Fruit fly (Drosophila melanogaster): ENCODE measurements around the gene CG12231.
A peak's percentile ranks its signal among the peaks of the same experiment; 100 is the strongest.

CG12231 gene

DNA sequence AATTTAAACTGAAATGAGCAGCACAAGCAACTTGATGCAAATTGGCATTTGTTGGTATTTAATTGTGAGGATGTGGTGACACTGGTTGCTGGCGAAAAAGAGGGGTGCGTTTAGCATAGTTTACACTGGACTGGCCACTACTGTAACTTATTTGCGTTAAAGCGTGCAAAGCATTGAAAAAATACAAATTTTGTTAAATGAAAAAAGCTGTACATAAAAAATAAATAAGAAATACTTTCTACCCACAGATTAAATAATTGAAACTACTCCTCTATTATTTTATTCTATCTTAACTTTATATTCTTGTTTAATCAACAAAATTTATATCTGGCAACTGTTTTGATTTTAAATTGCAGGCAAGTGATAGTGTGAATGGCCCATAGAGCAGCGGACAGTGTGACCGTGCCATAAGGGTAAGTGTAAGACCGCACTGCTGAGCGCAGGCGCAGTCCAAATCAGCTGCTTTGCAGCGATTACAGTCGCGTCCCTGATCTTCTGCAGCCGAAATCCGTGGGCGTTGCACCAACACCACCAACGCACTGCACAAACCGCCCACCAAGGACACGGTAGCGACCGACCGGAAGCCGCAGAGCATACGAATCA is 34.3 kb upstream of the CG12231 start, which contains the start of the genes Grip84 and car (continued):
- TF ChIP-seq Rx (GFP tag; IDR thresholded peaks at IDR 0.05) (no peak), CG7963 (GFP tag; IDR thresholded peaks at IDR 0.05; ENCODE audit: partially characterized antibody) (no peak), odd (GFP tag; optimal IDR thresholded peaks at IDR 0.05) (no peak), crol (GFP tag; IDR thresholded peaks at IDR 0.05) (no peak), PHDP (tag; optimal IDR thresholded peaks at IDR 0.05) (no peak), Optix (GFP tag; IDR thresholded peaks at IDR 0.05) (no peak), eyg (GFP tag; optimal IDR thresholded peaks at IDR 0.05) (no peak), MBD-R2 (GFP tag; IDR thresholded peaks at IDR 0.05) (peak; percentile 93), CG9609 (GFP tag; optimal IDR thresholded peaks at IDR 0.05) (peak; percentile 46), CG9876 (GFP tag; optimal IDR thresholded peaks at IDR 0.05) (no peak), schlank (tag; optimal IDR thresholded peaks at IDR 0.05) (no peak), MTF-1 (GFP tag; optimal IDR thresholded peaks at IDR 0.05; ENCODE audit: borderline replicate concordance) (no peak), CG6791 (GFP tag; IDR thresholded peaks at IDR 0.05; ENCODE audit: partially characterized antibody) (no peak), Awh (GFP tag; IDR thresholded peaks at IDR 0.05) (no peak), CG13894 (tag; optimal IDR thresholded peaks at IDR 0.05) (no peak), kni (GFP tag; optimal IDR thresholded peaks at IDR 0.05) (no peak), CG10654 (GFP tag; optimal IDR thresholded peaks at IDR 0.05) (peak; percentile 26), CG9817 (tag; optimal IDR thresholded peaks at IDR 0.05) (peak; percentile 84), CG2116 (GFP tag; optimal IDR thresholded peaks at IDR 0.05) (peak; percentile 52), CG11723 (GFP tag; optimal IDR thresholded peaks at IDR 0.05) (no peak), CG17361 (GFP tag; IDR thresholded peaks at IDR 0.05) (peak; percentile 86), run (tag; optimal IDR thresholded peaks at IDR 0.05) (peak; percentile 15), btn (GFP tag; optimal IDR thresholded peaks at IDR 0.05) (no peak), wek (GFP tag; optimal IDR thresholded peaks at IDR 0.05) (no peak), sens-2 (GFP tag; IDR thresholded peaks at IDR 0.05) (no peak), CG8359 (GFP tag; optimal IDR thresholded peaks at IDR 0.05; ENCODE audit: borderline replicate concordance) (no peak), trh (GFP tag; optimal IDR thresholded peaks at IDR 0.05) (peak; percentile 31), CrebB (tag; optimal IDR thresholded peaks at IDR 0.05) (peak; percentile 11), CG3847 (GFP tag; IDR thresholded peaks at IDR 0.05) (peak; percentile 74), CG4617 (GFP tag; optimal IDR thresholded peaks at IDR 0.05; ENCODE audit: borderline replicate concordance) (peak; percentile 7), CG6175 (GFP tag; IDR thresholded peaks at IDR 0.05) (no peak), nerfin-2 (GFP tag; IDR thresholded peaks at IDR 0.05; ENCODE audit: partially characterized antibody) (no peak), Stat92E (GFP tag; optimal IDR thresholded peaks at IDR 0.05) (no peak), vnd (GFP tag; IDR thresholded peaks at IDR 0.05; ENCODE audit: partially characterized antibody) (no peak), CG14860 (GFP tag; IDR thresholded peaks at IDR 0.05; ENCODE audit: partially characterized antibody) (no peak), tna (GFP tag; IDR thresholded peaks at IDR 0.05; ENCODE audit: partially characterized antibody) (no peak), sd (tag; optimal IDR thresholded peaks at IDR 0.05) (no peak), Nf-YA (GFP tag; IDR thresholded peaks at IDR 0.05) (no peak), CG30431 (GFP tag; optimal IDR thresholded peaks at IDR 0.05) (peak; percentile 56), Max (GFP tag; optimal IDR thresholded peaks at IDR 0.05) (peak; percentile 51), dm (GFP tag; optimal IDR thresholded peaks at IDR 0.05) (peak; percentile 48), usp (GFP tag; optimal IDR thresholded peaks at IDR 0.05) (no peak), Dbx (GFP tag; IDR thresholded peaks at IDR 0.05) (peak; percentile 61; the same call in 1 of the 3 replicates), p53 (GFP tag; optimal IDR thresholded peaks at IDR 0.05) (peak; percentile 18), Sin3A (optimal IDR thresholded peaks at IDR 0.05) (peak; percentile 90), ash1 (GFP tag; optimal IDR thresholded peaks at IDR 0.05) (no peak), Xbp1 (GFP tag; optimal IDR thresholded peaks at IDR 0.05) (peak; percentile 72), sim (GFP tag; IDR thresholded peaks at IDR 0.05) (no peak), Oaz (GFP tag; IDR thresholded peaks at IDR 0.05) (peak; percentile 49; the same call in 1 of the 2 replicates), inv (GFP tag; IDR thresholded peaks at IDR 0.05; ENCODE audit: partially characterized antibody) (no peak)
